Fruit fly (Drosophila melanogaster) whole organism, wandering third instar larva: ENCODE data around the gene CG15403.

Source experiments
- Abd-B ChIP-seq: fragments of >200 bp; optimal IDR thresholded peaks from 2 replicates; lab custom pipeline; 2017; ENCODE audit warnings: missing biosample characterization, missing genetic modification characterization
- CG32264 ChIP-seq: fragments of 200-800 bp; sonication (Bioruptor generic); optimal IDR thresholded peaks from 2 replicates; lab custom pipeline; 2016; ENCODE audit warnings: missing biosample characterization, missing genetic modification characterization
- CG9705 ChIP-seq: fragments of 200-800 bp; sonication (Bioruptor generic); optimal IDR thresholded peaks from 2 replicates; lab custom pipeline; 2018; ENCODE audit warnings: missing biosample characterization, mild to moderate bottlenecking, missing genetic modification characterization
- CrebA ChIP-seq: fragments of 200-800 bp; sonication (Bioruptor generic); optimal IDR thresholded peaks from 2 replicates; lab custom pipeline; 2016; ENCODE audit warnings: missing biosample characterization, mild to moderate bottlenecking, missing genetic modification characterization, borderline replicate concordance
- Dfd ChIP-seq: fragments of >200 bp; optimal IDR thresholded peaks from 2 replicates; lab custom pipeline; 2017; ENCODE audit warnings: missing biosample characterization, missing genetic modification characterization
- Dif ChIP-seq: fragments of 200-275, 200-300 bp; sonication (Bioruptor generic); optimal IDR thresholded peaks from 2 replicates; lab custom pipeline; 2018; ENCODE audit warnings: missing biosample characterization, missing genetic modification characterization; ENCODE audit not compliant: partially characterized antibody
- GATAd ChIP-seq: sonication (Bioruptor generic); optimal IDR thresholded peaks from 2 replicates; lab custom pipeline; 2016; ENCODE audit warnings: missing biosample characterization, missing genetic modification characterization
- HLH106 ChIP-seq: fragments of 200-800 bp; optimal IDR thresholded peaks from 3 replicates; lab custom pipeline; 2019; ENCODE audit warnings: missing biosample characterization, mild to moderate bottlenecking, missing genetic modification characterization, moderate library complexity
- Hnf4 ChIP-seq: fragments of 200-800 bp; sonication (Bioruptor generic); optimal IDR thresholded peaks from 2 replicates; lab custom pipeline; 2016; ENCODE audit warnings: missing biosample characterization, mild to moderate bottlenecking, missing genetic modification characterization
- Hr78 ChIP-seq: fragments of >200 bp; optimal IDR thresholded peaks from 2 replicates; lab custom pipeline; 2017; ENCODE audit warnings: missing biosample characterization, missing genetic modification characterization
- Hr83 ChIP-seq: fragments of 200-300 bp; sonication (Bioruptor generic); optimal IDR thresholded peaks from 2 replicates; lab custom pipeline; 2016; ENCODE audit warnings: missing biosample characterization, mild to moderate bottlenecking, missing genetic modification characterization, moderate library complexity; ENCODE audit not compliant: poor library complexity, severe bottlenecking
- Jra ChIP-seq: sonication (Bioruptor generic); optimal IDR thresholded peaks from 2 replicates; lab custom pipeline; 2016; ENCODE audit warnings: missing biosample characterization, missing genetic modification characterization
- Mio ChIP-seq: sonication (Bioruptor generic); optimal IDR thresholded peaks from 2 replicates; lab custom pipeline; 2016; ENCODE audit warnings: missing biosample characterization, missing genetic modification characterization
- Myc ChIP-seq: fragments of >200 bp; optimal IDR thresholded peaks from 2 replicates; lab custom pipeline; 2017
- N ChIP-seq: fragments of >200 bp; optimal IDR thresholded peaks from 2 replicates; lab custom pipeline; 2018; ENCODE audit warnings: missing biosample characterization, missing external identifiers, missing genetic modification characterization
- OdsH ChIP-seq: fragments of 200-800 bp; sonication (Bioruptor generic); optimal IDR thresholded peaks from 2 replicates; lab custom pipeline; 2016; ENCODE audit warnings: missing biosample characterization, mild to moderate bottlenecking, missing genetic modification characterization
- Rel ChIP-seq, 2 experiments: fragments of 200-800 bp; sonication (Bioruptor generic) in 1 of 2; optimal IDR thresholded peaks; 2 replicates in 1 of 2; 3 replicates in 1 of 2; lab custom pipeline; 2016 to 2019; ENCODE audit warnings: mild to moderate bottlenecking in 2 of 2, missing biosample characterization in 2 of 2, missing genetic modification characterization in 2 of 2, moderate library complexity in 1 of 2
- Sp1 ChIP-seq: fragments of 200-800 bp; sonication (Bioruptor generic); optimal IDR thresholded peaks from 3 replicates; lab custom pipeline; 2019; ENCODE audit warnings: missing biosample characterization, mild to moderate bottlenecking, missing genetic modification characterization, moderate library complexity
- Vsx2 ChIP-seq: fragments of 200-300, 225-300 bp; sonication (Bioruptor generic); optimal IDR thresholded peaks from 2 replicates; lab custom pipeline; 2018; ENCODE audit warnings: missing biosample characterization, missing genetic modification characterization; ENCODE audit not compliant: partially characterized antibody
- br ChIP-seq: fragments of 200-800 bp; sonication (Bioruptor generic); optimal IDR thresholded peaks from 2 replicates; lab custom pipeline; 2016; ENCODE audit warnings: missing biosample characterization, missing genetic modification characterization
- brk ChIP-seq: fragments of 200-800 bp; sonication (Bioruptor generic); optimal IDR thresholded peaks from 2 replicates; lab custom pipeline; 2016; ENCODE audit warnings: missing biosample characterization, mild to moderate bottlenecking, missing genetic modification characterization
- dl ChIP-seq, 2 experiments: fragments of 175-275, 200-275 bp in 1 of 2; fragments of 200-275 bp in 1 of 2; sonication (Bioruptor generic); optimal IDR thresholded peaks; lab custom pipeline; 2018; ENCODE audit warnings: mild to moderate bottlenecking in 2 of 2, missing biosample characterization in 2 of 2, missing genetic modification characterization in 2 of 2, moderate library complexity in 2 of 2; ENCODE audit not compliant: partially characterized antibody in 2 of 2, insufficient read depth in 1 of 2
- dmrt93B ChIP-seq: fragments of 200-800 bp; sonication (Bioruptor generic); optimal IDR thresholded peaks from 2 replicates; lab custom pipeline; 2018; ENCODE audit warnings: missing biosample characterization, mild to moderate bottlenecking, missing genetic modification characterization
- dsf ChIP-seq: sonication (Bioruptor generic); optimal IDR thresholded peaks from 2 replicates; lab custom pipeline; 2016; ENCODE audit warnings: missing biosample characterization, missing genetic modification characterization, borderline replicate concordance
- ey ChIP-seq: fragments of 200-800 bp; sonication (Bioruptor generic); optimal IDR thresholded peaks from 2 replicates; lab custom pipeline; 2016; ENCODE audit warnings: missing biosample characterization, missing genetic modification characterization
- foxo ChIP-seq, 2 experiments: fragments of 200-800 bp; sonication (Bioruptor generic); optimal IDR thresholded peaks; 2 replicates in 1 of 2; 3 replicates in 1 of 2; lab custom pipeline; 2016 to 2017; ENCODE audit warnings: missing biosample characterization in 2 of 2, missing genetic modification characterization in 2 of 2
- fru ChIP-seq: fragments of 200-800 bp; sonication (Bioruptor generic); optimal IDR thresholded peaks from 3 replicates; lab custom pipeline; 2016; ENCODE audit warnings: missing biosample characterization, mild to moderate bottlenecking, missing genetic modification characterization
- h ChIP-seq: fragments of 200-800 bp; sonication (Bioruptor generic); optimal IDR thresholded peaks from 3 replicates; lab custom pipeline; 2016; ENCODE audit warnings: missing biosample characterization, mild to moderate bottlenecking, missing genetic modification characterization
- jim ChIP-seq: fragments of 175-275, 200-325 bp; sonication (Bioruptor generic); optimal IDR thresholded peaks from 2 replicates; lab custom pipeline; 2016; ENCODE audit warnings: missing biosample characterization, mild to moderate bottlenecking, missing genetic modification characterization
- lola ChIP-seq: fragments of >200 bp; optimal IDR thresholded peaks from 2 replicates; lab custom pipeline; 2017; ENCODE audit warnings: missing biosample characterization, missing genetic modification characterization
- pan ChIP-seq: fragments of >200 bp; optimal IDR thresholded peaks from 2 replicates; lab custom pipeline; 2017
- psq ChIP-seq: fragments of 200-800 bp; sonication (Bioruptor generic); optimal IDR thresholded peaks from 3 replicates; lab custom pipeline; 2017; ENCODE audit warnings: missing biosample characterization, mild to moderate bottlenecking, missing genetic modification characterization, moderate library complexity
- rgr ChIP-seq: fragments of 200-800 bp; sonication (Bioruptor generic); optimal IDR thresholded peaks from 3 replicates; lab custom pipeline; 2016; ENCODE audit warnings: missing biosample characterization, mild to moderate bottlenecking, missing genetic modification characterization
- sage ChIP-seq: fragments of 200-800 bp; sonication (Bioruptor generic); optimal IDR thresholded peaks from 2 replicates; lab custom pipeline; 2016; ENCODE audit warnings: missing biosample characterization, mild to moderate bottlenecking, missing genetic modification characterization
- sv ChIP-seq: fragments of 200-800 bp; sonication (Bioruptor generic); optimal IDR thresholded peaks from 3 replicates; lab custom pipeline; 2016; ENCODE audit warnings: missing biosample characterization, missing genetic modification characterization
- tai ChIP-seq: sonication (Bioruptor generic); optimal IDR thresholded peaks from 2 replicates; lab custom pipeline; 2016; ENCODE audit warnings: missing biosample characterization, missing genetic modification characterization
- usp ChIP-seq: fragments of >200 bp; optimal IDR thresholded peaks from 2 replicates; lab custom pipeline; 2017; ENCODE audit warnings: missing biosample characterization, missing genetic modification characterization
- woc ChIP-seq: sonication (Bioruptor generic); optimal IDR thresholded peaks from 2 replicates; lab custom pipeline; 2016; ENCODE audit warnings: missing biosample characterization, mild to moderate bottlenecking, missing genetic modification characterization

CG15403 gene

dm6 chr2L:3148959-3149591 lies 20.6 kb downstream of the CG15403 start:
- TF ChIP-seq sage (GFP tag; lab: Kevin White, UChicago) (no peak), woc (no peak), Dfd (peak; percentile 64), brk (GFP tag; lab: Kevin White, UChicago) (no peak), CrebA (no peak), sv (GFP tag; lab: Kevin White, UChicago) (no peak)

- TF ChIP-seq dl (GFP tag; optimal IDR thresholded peaks at IDR 0.05; lab: Kevin White, UChicago; ENCODE audit: insufficient read depth in 1 of 2, partially characterized antibody in 2 of 2) (no peak), fru (GFP tag; lab: Kevin White, UChicago) (no peak), Hr78 (no peak), Jra (no peak), dmrt93B (GFP tag; lab: Kevin White, UChicago) (no peak), sv (GFP tag; lab: Kevin White, UChicago) (no peak), HLH106 (no peak), Mio (GFP tag; lab: Kevin White, UChicago) (no peak)
Measured at dm6 chr2L:3151657-3152056, 23.2 kb downstream of the CG15403 start.

- no peak for TF ChIP-seq dl (GFP tag; optimal IDR thresholded peaks at IDR 0.05; lab: Kevin White, UChicago; ENCODE audit: insufficient read depth in 1 of 2, partially characterized antibody in 2 of 2)
- TF ChIP-seq Hnf4 (GFP tag; lab: Kevin White, UChicago): peak; percentile 67
- peak; percentile 74 for TF ChIP-seq br (GFP tag; lab: Kevin White, UChicago)
- no peak for TF ChIP-seq Vsx2
- TF ChIP-seq Hr83 (GFP tag; lab: Kevin White, UChicago): no peak
- no peak for TF ChIP-seq N (GFP tag; lab: Kevin White, UChicago)
- TF ChIP-seq CG32264 (GFP tag; lab: Kevin White, UChicago): peak; percentile 63
- no peak for TF ChIP-seq Rel (GFP tag; optimal IDR thresholded peaks at IDR 0.05; lab: Kevin White, UChicago)
- peak; percentile 38 for TF ChIP-seq Rel (tag; optimal IDR thresholded peaks at IDR 0.05; lab: Kevin White, UChicago)
- TF ChIP-seq foxo (GFP tag; optimal IDR thresholded peaks at IDR 0.05; lab: Kevin White, UChicago): peak in 1 of 2 experiments; percentile 47
- TF ChIP-seq Jra: peak; percentile 17
- TF ChIP-seq Dfd: no peak
- no peak for TF ChIP-seq usp (GFP tag; lab: Kevin White, UChicago)
- peak; percentile 76 for TF ChIP-seq ey
- no peak for TF ChIP-seq Dif (GFP tag; lab: Kevin White, UChicago)
- peak; percentile 57 for TF ChIP-seq psq (GFP tag; lab: Kevin White, UChicago)
- TF ChIP-seq dmrt93B (GFP tag; lab: Kevin White, UChicago): peak; percentile 31
- no peak for TF ChIP-seq Mio (GFP tag; lab: Kevin White, UChicago)
- no peak for TF ChIP-seq dsf (GFP tag; lab: Kevin White, UChicago)
- TF ChIP-seq GATAd (GFP tag; lab: Kevin White, UChicago): peak; percentile 63
- TF ChIP-seq lola (GFP tag; lab: Kevin White, UChicago): no peak
- TF ChIP-seq CrebA: no peak
- TF ChIP-seq Myc: no peak
- no peak for TF ChIP-seq Hr78
- TF ChIP-seq h (GFP tag; lab: Kevin White, UChicago): peak; percentile 86
- peak; percentile 48 for TF ChIP-seq woc
- no peak for TF ChIP-seq Abd-B (GFP tag; lab: Kevin White, UChicago)
- TF ChIP-seq sage (GFP tag; lab: Kevin White, UChicago): peak; percentile 40
- peak; percentile 80 for TF ChIP-seq rgr (GFP tag; lab: Kevin White, UChicago)
- peak; percentile 75 for TF ChIP-seq Sp1 (GFP tag; lab: Kevin White, UChicago)
- TF ChIP-seq tai (GFP tag; lab: Kevin White, UChicago): peak; percentile 47
- TF ChIP-seq CG9705 (GFP tag; lab: Kevin White, UChicago): peak; percentile 12
- peak; percentile 93 for TF ChIP-seq sv (GFP tag; lab: Kevin White, UChicago)
- peak; percentile 70 for TF ChIP-seq HLH106
- peak; percentile 62 for TF ChIP-seq OdsH
- peak; percentile 16 for TF ChIP-seq brk (GFP tag; lab: Kevin White, UChicago)
- no peak for TF ChIP-seq jim (GFP tag; lab: Kevin White, UChicago)
- no peak for TF ChIP-seq pan
- TF ChIP-seq fru (GFP tag; lab: Kevin White, UChicago): peak; percentile 63
Measured at dm6 chr2L:3152696-3153613, 24.5 kb downstream of the CG15403 start.
